Worm (Caenorhabditis elegans) whole organism, L1 larva: ENCODE data around the gene egl-20.

Experiments used
- aha-1 ChIP-seq: fragments of 150-350 bp; optimal IDR thresholded peaks from 2 replicates; lab custom pipeline; 2014; ENCODE audit warnings: missing biosample characterization, missing genetic modification characterization
- ama-1 ChIP-seq: fragments of 150-350 bp; optimal IDR thresholded peaks from 2 replicates; lab custom pipeline; 2014
- egl-27 ChIP-seq, 2 experiments: fragments of 150-350 bp in 1 of 2; sonication (generic microtip); optimal IDR thresholded peaks; 3 replicates each; lab custom pipeline; 2017 to 2018; ENCODE audit warnings: missing biosample characterization in 2 of 2, missing genetic modification characterization in 2 of 2, missing genetic modification reagents in 2 of 2
- elt-2 ChIP-seq: sonication (generic microtip); optimal IDR thresholded peaks from 2 replicates; lab custom pipeline; 2016; ENCODE audit warnings: missing genetic modification characterization, mild to moderate bottlenecking, inconsistent platforms, missing compliant biosample characterization, missing genetic modification reagents
- jun-1 ChIP-seq: fragments of 150-350 bp; optimal IDR thresholded peaks from 2 replicates; lab custom pipeline; 2014; ENCODE audit warnings: missing biosample characterization, missing genetic modification reagents, missing genetic modification characterization
- lin-14 ChIP-seq: fragments of 200-800 bp; sonication (Bioruptor generic); optimal IDR thresholded peaks from 2 replicates; lab custom pipeline; 2018; ENCODE audit warnings: mild to moderate bottlenecking, missing genetic modification characterization, moderate library complexity, missing compliant biosample characterization
- pqm-1 ChIP-seq: sonication (generic microtip); optimal IDR thresholded peaks from 3 replicates; lab custom pipeline; 2017; ENCODE audit warnings: missing biosample characterization, missing genetic modification characterization
- rnt-1 ChIP-seq: sonication (generic microtip); optimal IDR thresholded peaks from 2 replicates; lab custom pipeline; 2016; ENCODE audit warnings: mild to moderate bottlenecking, missing genetic modification characterization, moderate library complexity, missing compliant biosample characterization
- snpc-4 ChIP-seq: fragments of 150-350 bp; optimal IDR thresholded peaks from 2 replicates; lab custom pipeline; 2014; ENCODE audit warnings: missing biosample characterization, missing genetic modification characterization
- unc-62 ChIP-seq: fragments of 150-350 bp; optimal IDR thresholded peaks from 2 replicates; lab custom pipeline; 2014; ENCODE audit warnings: missing biosample characterization, missing genetic modification reagents, missing genetic modification characterization

- TF ChIP-seq lin-14 (no peak), rnt-1 (tag; lab: Kevin White, UChicago) (no peak), egl-27 (tag; optimal IDR thresholded peaks at IDR 0.05; lab: Kevin White, UChicago) (no peak), elt-2 (no peak), snpc-4 (tag; lab: Kevin White, UChicago) (no peak), jun-1 (tag; lab: Kevin White, UChicago) (no peak), unc-62 (GFP tag; lab: Kevin White, UChicago) (no peak), ama-1 (lab: Kevin White, UChicago) (no peak), pqm-1 (no peak), aha-1 (tag; lab: Kevin White, UChicago) (no peak)
Observed at ce11 chrIV:9815432-9815831, at the start of gene egl-20.
